Worm (Caenorhabditis elegans) whole organism, L1 larva: Measurements from ENCODE around the gene C36C5.12.

ENCODE experiments used
- F16B12.6 ChIP-seq: fragments of 150-350 bp; optimal IDR thresholded peaks from 2 replicates; lab custom pipeline; 2014; ENCODE audit warnings: missing biosample characterization, missing genetic modification characterization
- Y116A8C.19 ChIP-seq: sonication (generic microtip); optimal IDR thresholded peaks from 2 replicates; lab custom pipeline; 2016; ENCODE audit warnings: missing compliant biosample characterization, missing genetic modification characterization, borderline replicate concordance
- alr-1 ChIP-seq: fragments of 200-800 bp; sonication (Bioruptor generic); optimal IDR thresholded peaks from 2 replicates; lab custom pipeline; 2018; ENCODE audit warnings: borderline replicate concordance, mild to moderate bottlenecking, missing genetic modification characterization, missing compliant biosample characterization
- aly-2 ChIP-seq: fragments of 150-350 bp; optimal IDR thresholded peaks from 2 replicates; lab custom pipeline; 2014; ENCODE audit warnings: missing biosample characterization, missing genetic modification characterization
- ama-1 ChIP-seq: fragments of 150-350 bp; optimal IDR thresholded peaks from 2 replicates; lab custom pipeline; 2014
- blmp-1 ChIP-seq: fragments of 150-350 bp; optimal IDR thresholded peaks from 2 replicates; lab custom pipeline; 2014; ENCODE audit warnings: missing biosample characterization, missing genetic modification characterization
- ceh-90 ChIP-seq: sonication (generic microtip); optimal IDR thresholded peaks from 2 replicates; lab custom pipeline; 2016; ENCODE audit warnings: missing genetic modification characterization, missing compliant biosample characterization
- efl-3 ChIP-seq: fragments of 200-800 bp; sonication (Bioruptor generic); optimal IDR thresholded peaks from 2 replicates; lab custom pipeline; 2018; ENCODE audit warnings: mild to moderate bottlenecking, missing genetic modification characterization, missing compliant biosample characterization
- egl-13 ChIP-seq: sonication (generic microtip); optimal IDR thresholded peaks from 2 replicates; lab custom pipeline; 2016; ENCODE audit warnings: missing genotype, missing genetic modification reagents, missing genetic modification characterization, missing compliant biosample characterization
- egl-27 ChIP-seq, 2 experiments: fragments of 150-350 bp in 1 of 2; sonication (generic microtip); optimal IDR thresholded peaks; 3 replicates each; lab custom pipeline; 2017 to 2018; ENCODE audit warnings: missing biosample characterization in 2 of 2, missing genetic modification characterization in 2 of 2, missing genetic modification reagents in 2 of 2
- elt-2 ChIP-seq: sonication (generic microtip); optimal IDR thresholded peaks from 2 replicates; lab custom pipeline; 2016; ENCODE audit warnings: missing genetic modification characterization, mild to moderate bottlenecking, inconsistent platforms, missing compliant biosample characterization, missing genetic modification reagents
- fkh-10 ChIP-seq: sonication (generic microtip); optimal IDR thresholded peaks from 2 replicates; lab custom pipeline; 2017; ENCODE audit warnings: missing biosample characterization, missing genetic modification reagents, missing genetic modification characterization
- hlh-17 ChIP-seq: fragments of 200-800 bp; sonication (Bioruptor generic); optimal IDR thresholded peaks from 2 replicates; lab custom pipeline; 2018; ENCODE audit warnings: missing genetic modification characterization, mild to moderate bottlenecking, missing compliant biosample characterization, moderate library complexity, borderline replicate concordance
- jun-1 ChIP-seq: fragments of 150-350 bp; optimal IDR thresholded peaks from 2 replicates; lab custom pipeline; 2014; ENCODE audit warnings: missing biosample characterization, missing genetic modification reagents, missing genetic modification characterization
- lin-14 ChIP-seq: fragments of 200-800 bp; sonication (Bioruptor generic); optimal IDR thresholded peaks from 2 replicates; lab custom pipeline; 2018; ENCODE audit warnings: mild to moderate bottlenecking, missing genetic modification characterization, moderate library complexity, missing compliant biosample characterization
- lin-35 ChIP-seq, 2 experiments: fragments of 150-350 bp; optimal IDR thresholded peaks; 2 replicates each; lab custom pipeline; 2014; ENCODE audit warnings: missing biosample characterization in 2 of 2, missing genetic modification characterization in 2 of 2, missing genetic modification reagents in 2 of 2
- lin-39 ChIP-seq: fragments of 150-350 bp; optimal IDR thresholded peaks from 2 replicates; lab custom pipeline; 2014; ENCODE audit warnings: missing biosample characterization, missing genetic modification reagents, missing genetic modification characterization
- lir-3 ChIP-seq: sonication (generic microtip); optimal IDR thresholded peaks from 2 replicates; lab custom pipeline; 2016; ENCODE audit warnings: mild to moderate bottlenecking, missing genetic modification characterization, moderate library complexity, missing compliant biosample characterization; ENCODE audit not compliant: poor library complexity
- lsy-2 ChIP-seq, 2 experiments: fragments of 150-350 bp; optimal IDR thresholded peaks; 2 replicates each; lab custom pipeline; 2014; ENCODE audit warnings: missing biosample characterization in 2 of 2, missing genetic modification characterization in 2 of 2
- mab-9 ChIP-seq: fragments of 200-800 bp; sonication (Bioruptor generic); IDR thresholded peaks from 2 replicates; pipeline ENCODE4 v1.3.6; 2022; ENCODE audit warnings: missing genetic modification reagents, missing genetic modification characterization, missing compliant biosample characterization
- mdl-1 ChIP-seq, 2 experiments: fragments of 150-350 bp; optimal IDR thresholded peaks; 2 replicates each; lab custom pipeline; 2014 to 2017; ENCODE audit warnings: missing biosample characterization in 2 of 2, missing genetic modification characterization in 2 of 2, inconsistent platforms in 1 of 2
- mep-1 ChIP-seq: fragments of 150-350 bp; optimal IDR thresholded peaks from 2 replicates; lab custom pipeline; 2014; ENCODE audit warnings: missing biosample characterization, missing genetic modification characterization
- nhr-11 ChIP-seq: fragments of 150-350 bp; optimal IDR thresholded peaks from 2 replicates; lab custom pipeline; 2014; ENCODE audit warnings: missing biosample characterization, missing genetic modification characterization
- nhr-19 ChIP-seq: fragments of 200-800 bp; sonication (Bioruptor generic); conservative IDR thresholded peaks from 2 replicates; pipeline ENCODE4 v1.3.6; 2022; ENCODE audit warnings: missing genetic modification characterization, missing compliant biosample characterization
- nhr-76 ChIP-seq: sonication (generic microtip); optimal IDR thresholded peaks from 2 replicates; lab custom pipeline; 2017; ENCODE audit warnings: missing biosample characterization, missing genetic modification characterization
- nhr-77 ChIP-seq: fragments of 150-350 bp; optimal IDR thresholded peaks from 2 replicates; lab custom pipeline; 2014; ENCODE audit warnings: missing biosample characterization, missing genetic modification characterization
- nhr-85 ChIP-seq: sonication (generic microtip); peaks from one replicate; lab custom pipeline; 2016; ENCODE audit warnings: missing genetic modification characterization, inconsistent platforms, missing compliant biosample characterization
- pag-3 ChIP-seq: sonication (generic microtip); optimal IDR thresholded peaks from 2 replicates; lab custom pipeline; 2017; ENCODE audit warnings: missing genetic modification characterization, mild to moderate bottlenecking, missing compliant biosample characterization, antibody characterized with exemption, borderline replicate concordance; ENCODE audit not compliant: insufficient read depth
- pax-3 ChIP-seq: fragments of 200-800 bp; sonication (Bioruptor generic); optimal IDR thresholded peaks from 2 replicates; lab custom pipeline; 2018; ENCODE audit warnings: mild to moderate bottlenecking, missing genetic modification characterization, moderate library complexity, missing compliant biosample characterization
- pqm-1 ChIP-seq: sonication (generic microtip); optimal IDR thresholded peaks from 3 replicates; lab custom pipeline; 2017; ENCODE audit warnings: missing biosample characterization, missing genetic modification characterization
- skn-1 ChIP-seq: fragments of 150-350 bp; optimal IDR thresholded peaks from 2 replicates; lab custom pipeline; 2014; ENCODE audit warnings: missing biosample characterization, missing genetic modification characterization
- snu-23 ChIP-seq: sonication (generic microtip); optimal IDR thresholded peaks from 2 replicates; lab custom pipeline; 2016; ENCODE audit warnings: missing genetic modification characterization, missing compliant biosample characterization
- sox-4 ChIP-seq: sonication (generic microtip); optimal IDR thresholded peaks from 2 replicates; lab custom pipeline; 2016; ENCODE audit warnings: missing genetic modification characterization, missing compliant biosample characterization
- sptf-1 ChIP-seq: fragments of 150-350 bp; optimal IDR thresholded peaks from 2 replicates; lab custom pipeline; 2014; ENCODE audit warnings: missing biosample characterization, missing genetic modification characterization
- sup-37 ChIP-seq: fragments of 200-800 bp; sonication (Bioruptor generic); optimal IDR thresholded peaks from 2 replicates; lab custom pipeline; 2018; ENCODE audit warnings: mild to moderate bottlenecking, missing genetic modification characterization, missing compliant biosample characterization
- unc-98 ChIP-seq: fragments of 200-800 bp; sonication (Bioruptor generic); IDR thresholded peaks from 2 replicates; pipeline ENCODE4 v1.3.6; 2022; ENCODE audit warnings: missing genetic modification characterization, missing compliant biosample characterization
- ztf-11 ChIP-seq, 2 experiments: sonication (generic microtip); optimal IDR thresholded peaks; 2 replicates each; lab custom pipeline; 2016 to 2017; ENCODE audit warnings: missing genetic modification characterization in 2 of 2, missing biosample characterization in 1 of 2, missing compliant biosample characterization in 1 of 2

The C36C5.12 gene

ce11 chrV:3168650-3169049 lies 9.5 kb upstream of the C36C5.12 start, which contains the start of gene C36C5.15:
C36C5.15 (minus strand) TSS chrV:3168750.
- TF ChIP-seq aly-2 (tag; lab: Kevin White, UChicago) (no peak), pax-3 (tag; lab: Kevin White, UChicago) (no peak), jun-1 (tag; lab: Kevin White, UChicago) (no peak)
- TF ChIP-seq, all 84 proteins: peak for 0

ce11 chrV:3166260-3166659 lies 7.1 kb upstream of the C36C5.12 start, which contains the start of gene C36C5.4:
C36C5.4 (plus strand) TSS chrV:3166560.
- no peak for TF ChIP-seq sup-37 (GFP tag; lab: Kevin White, UChicago)
- TF ChIP-seq, all 84 proteins: peak for 0

- TF ChIP-seq elt-2 (tag; lab: Kevin White, UChicago): no peak
- no peak for TF ChIP-seq nhr-19 (GFP tag; lab: Robert Waterston, UW)
- no peak for TF ChIP-seq nhr-76 (tag; lab: Kevin White, UChicago)
- no peak for TF ChIP-seq nhr-85 (tag; lab: Kevin White, UChicago)
- no peak for TF ChIP-seq ztf-11 (tag; optimal IDR thresholded peaks at IDR 0.05; lab: Kevin White, UChicago)
- TF ChIP-seq lin-39 (tag; lab: Kevin White, UChicago): no peak
- no peak for TF ChIP-seq pqm-1
- no peak for TF ChIP-seq sox-4 (tag; lab: Kevin White, UChicago)
- no peak for TF ChIP-seq aly-2 (tag; lab: Kevin White, UChicago)
- TF ChIP-seq sptf-1 (tag; lab: Kevin White, UChicago): no peak
- no peak for TF ChIP-seq ama-1
- no peak for TF ChIP-seq snu-23
- TF ChIP-seq lir-3 (tag; lab: Kevin White, UChicago): no peak
- no peak for TF ChIP-seq pax-3 (tag; lab: Kevin White, UChicago)
- no peak for TF ChIP-seq unc-98
- no peak for TF ChIP-seq mdl-1 (tag; optimal IDR thresholded peaks at IDR 0.05; lab: Kevin White, UChicago)
Measured at ce11 chrV:3165438-3165837, 6.3 kb upstream of the C36C5.12 start, which contains the start of gene C36C5.14. C36C5.14 (minus strand) TSS chrV:3165538.

- TF ChIP-seq nhr-76 (tag; lab: Kevin White, UChicago): no peak
- TF ChIP-seq lsy-2 (tag; optimal IDR thresholded peaks at IDR 0.05; lab: Kevin White, UChicago): no peak
- TF ChIP-seq skn-1 (tag; lab: Kevin White, UChicago): no peak
- TF ChIP-seq lin-35 (GFP tag; optimal IDR thresholded peaks at IDR 0.05; lab: Kevin White, UChicago): no peak
- no peak for TF ChIP-seq fkh-10
- TF ChIP-seq nhr-11: no peak
- TF ChIP-seq ceh-90 (tag; lab: Kevin White, UChicago): no peak
- TF ChIP-seq nhr-77 (tag; lab: Kevin White, UChicago): no peak
- no peak for TF ChIP-seq efl-3
- no peak for TF ChIP-seq lin-14 (GFP tag; lab: Kevin White, UChicago)
- no peak for TF ChIP-seq sox-4 (tag; lab: Kevin White, UChicago)
Measured at ce11 chrV:3163143-3163542, 4.0 kb upstream of the C36C5.12 start.

ce11 chrV:3162299-3162698 lies 3.1 kb upstream of the C36C5.12 start:
- TF ChIP-seq egl-13 (no peak), alr-1 (tag; lab: Kevin White, UChicago) (no peak), Y116A8C.19 (tag; lab: Kevin White, UChicago) (no peak), sup-37 (GFP tag; lab: Kevin White, UChicago) (no peak), blmp-1 (no peak), lin-35 (GFP tag; optimal IDR thresholded peaks at IDR 0.05; lab: Kevin White, UChicago) (no peak), hlh-17 (no peak), F16B12.6 (tag; lab: Kevin White, UChicago) (no peak), lin-39 (tag; lab: Kevin White, UChicago) (no peak), pag-3 (tag; lab: Kevin White, UChicago) (no peak), egl-27 (tag; optimal IDR thresholded peaks at IDR 0.05; lab: Kevin White, UChicago) (no peak), elt-2 (tag; lab: Kevin White, UChicago) (no peak), mab-9 (GFP tag; lab: Robert Waterston, UW) (no peak), nhr-76 (tag; lab: Kevin White, UChicago) (no peak), sptf-1 (tag; lab: Kevin White, UChicago) (no peak), snu-23 (no peak), mep-1 (tag; lab: Kevin White, UChicago) (no peak), nhr-77 (tag; lab: Kevin White, UChicago) (no peak)
